Fruit fly (Drosophila melanogaster) whole organism, embryonic: ENCODE measurements around the gene Atg14.

Experiments used
- CG1024 ChIP-seq: fragments of 200-800 bp; sonication (Bioruptor generic); IDR thresholded peaks from 2 replicates; pipeline ENCODE4 v1.3.6; 2022; ENCODE audit warnings: missing biosample characterization, missing genetic modification characterization
- CG10979 ChIP-seq: fragments of 200-800 bp; sonication (Bioruptor generic); optimal IDR thresholded peaks from 2 replicates; lab custom pipeline; 2018; ENCODE audit warnings: missing biosample characterization, mild to moderate bottlenecking, missing genetic modification characterization, moderate library complexity
- CG12299 ChIP-seq: fragments of 200-800 bp; sonication (Bioruptor generic); optimal IDR thresholded peaks from 2 replicates; lab custom pipeline; 2018; ENCODE audit warnings: missing biosample characterization, mild to moderate bottlenecking, missing genetic modification characterization
- CG12942 ChIP-seq: fragments of 200-800 bp; sonication (Bioruptor generic); optimal IDR thresholded peaks from 3 replicates; lab custom pipeline; 2016; ENCODE audit warnings: missing biosample characterization, missing genetic modification characterization
- CG13287 ChIP-seq: fragments of 200-800 bp; sonication (Bioruptor generic); IDR thresholded peaks from 2 replicates; pipeline ENCODE4 v1.3.6; 2022; ENCODE audit warnings: missing biosample characterization, missing genetic modification characterization; ENCODE audit not compliant: partially characterized antibody
- CG14860 ChIP-seq: fragments of 200-800 bp; sonication (Bioruptor generic); IDR thresholded peaks from 3 replicates; pipeline ENCODE4 v1.3.6; 2022; ENCODE audit warnings: missing biosample characterization, missing genetic modification characterization; ENCODE audit not compliant: partially characterized antibody
- CG3065 ChIP-seq: fragments of 200-800 bp; sonication (Bioruptor generic); optimal IDR thresholded peaks from 2 replicates; lab custom pipeline; 2016; ENCODE audit warnings: missing biosample characterization, missing genetic modification characterization
- CG31365 ChIP-seq: fragments of 200-800 bp; sonication (Bioruptor generic); optimal IDR thresholded peaks from 2 replicates; lab custom pipeline; 2018; ENCODE audit warnings: missing biosample characterization, mild to moderate bottlenecking, missing genetic modification characterization
- CG3281 ChIP-seq: fragments of 200-800 bp; sonication (Bioruptor generic); optimal IDR thresholded peaks from 3 replicates; lab custom pipeline; 2017; ENCODE audit warnings: missing biosample characterization, mild to moderate bottlenecking, missing genetic modification characterization
- CG6654 ChIP-seq: fragments of 200-800 bp; sonication (Bioruptor generic); optimal IDR thresholded peaks from 2 replicates; lab custom pipeline; 2017; ENCODE audit warnings: missing biosample characterization, mild to moderate bottlenecking, missing genetic modification characterization
- CG6813 ChIP-seq: fragments of 200-800 bp; sonication (Bioruptor generic); optimal IDR thresholded peaks from 2 replicates; lab custom pipeline; 2017; ENCODE audit warnings: missing biosample characterization, missing genetic modification characterization, mild to moderate bottlenecking, moderate library complexity, missing genetic modification reagents
- CG6854 ChIP-seq: fragments of 200-800 bp; sonication (Bioruptor generic); optimal IDR thresholded peaks from 3 replicates; lab custom pipeline; 2017; ENCODE audit warnings: missing biosample characterization, mild to moderate bottlenecking, missing genetic modification characterization
- CG8089 ChIP-seq: fragments of 200-800 bp; sonication (Bioruptor generic); optimal IDR thresholded peaks from 3 replicates; lab custom pipeline; 2016; ENCODE audit warnings: missing biosample characterization, missing genetic modification characterization
- CG8290 ChIP-seq, 3 experiments: fragments of 200-800 bp; sonication (Bioruptor generic); optimal IDR thresholded peaks; 2 replicates each; lab custom pipeline; 2016 to 2019; ENCODE audit warnings: missing biosample characterization in 3 of 3, missing genetic modification characterization in 3 of 3, mild to moderate bottlenecking in 2 of 3, moderate library complexity in 1 of 3
- CG9609 ChIP-seq: fragments of 200-800 bp; sonication (Bioruptor generic); optimal IDR thresholded peaks from 3 replicates; lab custom pipeline; 2016; ENCODE audit warnings: missing biosample characterization, missing genetic modification characterization
- CTCF ChIP-seq: fragments of 200-800 bp; sonication (Bioruptor generic); optimal IDR thresholded peaks from 2 replicates; lab custom pipeline; 2017; ENCODE audit warnings: missing biosample characterization, mild to moderate bottlenecking, missing genetic modification characterization, moderate library complexity
- CoRest ChIP-seq: fragments of 200-800 bp; sonication (Bioruptor generic); optimal IDR thresholded peaks from 3 replicates; lab custom pipeline; 2018; ENCODE audit warnings: missing biosample characterization, mild to moderate bottlenecking, missing genetic modification characterization, moderate library complexity
- D ChIP-seq, 2 experiments: fragments of 200-800 bp in 1 of 2; fragments of >200 bp in 1 of 2; sonication (Bioruptor generic) in 1 of 2; optimal IDR thresholded peaks; 2 replicates in 1 of 2; 3 replicates in 1 of 2; lab custom pipeline; 2017; ENCODE audit warnings: mild to moderate bottlenecking in 1 of 2, missing biosample characterization in 1 of 2, missing genetic modification characterization in 1 of 2, missing genetic modification reagents in 1 of 2
- Dek ChIP-seq: fragments of 200-800 bp; sonication (Bioruptor generic); optimal IDR thresholded peaks from 3 replicates; lab custom pipeline; 2019; ENCODE audit warnings: missing biosample characterization, mild to moderate bottlenecking, missing genetic modification characterization, moderate library complexity
- HHEX ChIP-seq: fragments of 200-800 bp; sonication (Bioruptor generic); optimal IDR thresholded peaks from 3 replicates; lab custom pipeline; 2017; ENCODE audit warnings: missing biosample characterization, mild to moderate bottlenecking, missing genetic modification characterization, missing genetic modification reagents
- HLH4C ChIP-seq: fragments of 200-800 bp; sonication (Bioruptor generic); IDR thresholded peaks from 3 replicates; pipeline ENCODE4 v1.3.6; 2022; ENCODE audit warnings: missing biosample characterization, missing genetic modification characterization; ENCODE audit not compliant: partially characterized antibody
- Hr51 ChIP-seq, 2 experiments: fragments of 200-800 bp; sonication (Bioruptor generic); optimal IDR thresholded peaks; 2 replicates in 1 of 2; 3 replicates in 1 of 2; lab custom pipeline; 2016 to 2018; ENCODE audit warnings: missing biosample characterization in 2 of 2, missing genetic modification characterization in 2 of 2, mild to moderate bottlenecking in 1 of 2, moderate library complexity in 1 of 2
- Max ChIP-seq: fragments of 200-800 bp; sonication (Bioruptor generic); optimal IDR thresholded peaks from 2 replicates; lab custom pipeline; 2016; ENCODE audit warnings: missing biosample characterization, mild to moderate bottlenecking, missing genetic modification characterization
- NC2α ChIP-seq: fragments of 200-800 bp; sonication (Bioruptor generic); optimal IDR thresholded peaks from 2 replicates; lab custom pipeline; 2016; ENCODE audit warnings: missing biosample characterization, missing genetic modification characterization
- NK7.1 ChIP-seq: fragments of 200-800 bp; sonication (Bioruptor generic); optimal IDR thresholded peaks from 3 replicates; lab custom pipeline; 2016; ENCODE audit warnings: missing biosample characterization, missing genetic modification characterization
- Oaz ChIP-seq: fragments of 200-800 bp; sonication (Bioruptor generic); IDR thresholded peaks from 2 replicates; pipeline ENCODE4 v1.3.6; 2022; ENCODE audit warnings: missing biosample characterization, missing genetic modification characterization
- Ptx1 ChIP-seq: fragments of 200-800 bp; sonication (Bioruptor generic); IDR thresholded peaks from 2 replicates; pipeline ENCODE4 v1.3.6; 2022; ENCODE audit warnings: missing biosample characterization, missing genetic modification characterization
- Rfx ChIP-seq: fragments of 200-800 bp; sonication (Bioruptor generic); IDR thresholded peaks from 2 replicates; pipeline ENCODE4 v1.3.6; 2022; ENCODE audit warnings: missing biosample characterization, missing genetic modification characterization
- Six4 ChIP-seq: fragments of 200-800 bp; sonication (Bioruptor generic); optimal IDR thresholded peaks from 2 replicates; lab custom pipeline; 2016; ENCODE audit warnings: missing biosample characterization, missing genetic modification characterization
- ara ChIP-seq: fragments of 200-800 bp; sonication (Bioruptor generic); IDR thresholded peaks from 2 replicates; pipeline ENCODE4 v1.3.6; 2022; ENCODE audit warnings: missing biosample characterization, missing genetic modification characterization
- ato ChIP-seq: fragments of 200-800 bp; sonication (Bioruptor generic); IDR thresholded peaks from 2 replicates; pipeline ENCODE4 v1.3.6; 2022; ENCODE audit warnings: missing biosample characterization, missing genetic modification characterization; ENCODE audit not compliant: partially characterized antibody
- btn ChIP-seq: fragments of 200-800 bp; sonication (Bioruptor generic); optimal IDR thresholded peaks from 2 replicates; lab custom pipeline; 2016; ENCODE audit warnings: missing biosample characterization, missing genetic modification characterization
- dimm ChIP-seq: fragments of 200-800 bp; sonication (Bioruptor generic); IDR thresholded peaks from 2 replicates; pipeline ENCODE4 v1.3.6; 2022; ENCODE audit warnings: missing biosample characterization, missing genetic modification characterization
- dysf ChIP-seq: fragments of 200-800 bp; sonication (Bioruptor generic); IDR thresholded peaks from 3 replicates; pipeline ENCODE4 v1.3.6; 2022; ENCODE audit warnings: missing biosample characterization, missing genetic modification characterization
- gfzf ChIP-seq: fragments of 200-800 bp; sonication (Bioruptor generic); optimal IDR thresholded peaks from 2 replicates; lab custom pipeline; 2016; ENCODE audit warnings: missing biosample characterization, mild to moderate bottlenecking, missing genetic modification characterization, moderate library complexity
- grn ChIP-seq: fragments of 200-800 bp; sonication (Bioruptor generic); optimal IDR thresholded peaks from 3 replicates; lab custom pipeline; 2017; ENCODE audit warnings: missing biosample characterization, missing genetic modification characterization
- lbe ChIP-seq: fragments of 200-800 bp; sonication (Bioruptor generic); optimal IDR thresholded peaks from 2 replicates; lab custom pipeline; 2016; ENCODE audit warnings: missing biosample characterization, mild to moderate bottlenecking, missing genetic modification characterization
- nerfin-1 ChIP-seq: fragments of 200-800 bp; sonication (Bioruptor generic); optimal IDR thresholded peaks from 3 replicates; lab custom pipeline; 2019; ENCODE audit warnings: missing biosample characterization, mild to moderate bottlenecking, missing genetic modification characterization, moderate library complexity
- nmo ChIP-seq: fragments of 200-800 bp; sonication (Bioruptor generic); optimal IDR thresholded peaks from 2 replicates; lab custom pipeline; 2018; ENCODE audit warnings: missing biosample characterization, mild to moderate bottlenecking, missing genetic modification characterization, moderate library complexity
- otp ChIP-seq: fragments of 200-800 bp; sonication (Bioruptor generic); IDR thresholded peaks from 3 replicates; pipeline ENCODE4, ENCODE4 v1.3.6; 2022; ENCODE audit warnings: missing biosample characterization, missing genetic modification characterization
- pho ChIP-seq: fragments of 200-800 bp; sonication (Bioruptor generic); optimal IDR thresholded peaks from 2 replicates; lab custom pipeline; 2016; ENCODE audit warnings: missing biosample characterization, missing genetic modification characterization
- pnt ChIP-seq: fragments of 200-800 bp; sonication (Bioruptor generic); optimal IDR thresholded peaks from 3 replicates; lab custom pipeline; 2016; ENCODE audit warnings: missing biosample characterization, missing genetic modification characterization
- prd ChIP-seq, 3 experiments: fragments of >200 bp in 2 of 3; fragments of 200-800 bp in 1 of 3; sonication (Bioruptor generic) in 1 of 3; optimal IDR thresholded peaks in 2 of 3; IDR thresholded peaks in 1 of 3; 2 replicates in 2 of 3; 3 replicates in 1 of 3; pipeline versions ENCODE4 v1.3.6 to Lab custom; 2017 to 2022; ENCODE audit warnings: missing biosample characterization in 1 of 3, missing genetic modification characterization in 1 of 3
- sd ChIP-seq: fragments of 200-800 bp; sonication (Bioruptor generic); optimal IDR thresholded peaks from 3 replicates; lab custom pipeline; 2018; ENCODE audit warnings: missing biosample characterization, mild to moderate bottlenecking, missing genetic modification characterization, moderate library complexity
- sr ChIP-seq: fragments of 200-800 bp; sonication (Bioruptor generic); IDR thresholded peaks from 3 replicates; pipeline ENCODE4 v1.3.6; 2022; ENCODE audit warnings: missing biosample characterization, missing genetic modification characterization
- stc ChIP-seq: fragments of 200-800 bp; sonication (Bioruptor generic); IDR thresholded peaks from 2 replicates; pipeline ENCODE4 v1.3.6; 2022; ENCODE audit warnings: missing biosample characterization, missing genetic modification characterization
- stwl ChIP-seq: fragments of 200-800 bp; sonication (Bioruptor generic); optimal IDR thresholded peaks from 3 replicates; lab custom pipeline; 2018; ENCODE audit warnings: missing biosample characterization, mild to moderate bottlenecking, missing genetic modification characterization, moderate library complexity
- vfl ChIP-seq: fragments of 200-800 bp; sonication (Bioruptor generic); optimal IDR thresholded peaks from 2 replicates; lab custom pipeline; 2016; ENCODE audit warnings: missing biosample characterization, missing genetic modification characterization

The Atg14 gene

dm6 chr3R:29075631-29076398 lies 40.4 kb upstream of the Atg14 start (continued):
- TF ChIP-seq prd (optimal IDR thresholded peaks at IDR 0.05; lab: Kevin White, UChicago), result no peak
- TF ChIP-seq prd (GFP tag; IDR thresholded peaks at IDR 0.05; lab: Robert Waterston, UW), result 0 out of 3 replicates have a peak, but pooled peaks have one; percentile 23
- no peak for TF ChIP-seq Max (GFP tag; lab: Kevin White, UChicago)
- no peak for TF ChIP-seq ara (GFP tag; lab: Robert Waterston, UW)
- no peak for TF ChIP-seq HHEX (GFP tag; lab: Kevin White, UChicago)
- no peak for TF ChIP-seq grn (GFP tag; lab: Kevin White, UChicago)
- no peak for TF ChIP-seq nerfin-1 (tag; lab: Kevin White, UChicago)
- no peak for TF ChIP-seq CG3065
- TF ChIP-seq CG12299 (tag; lab: Kevin White, UChicago), result no peak
- peak; percentile 29; the same call in 1 of the 2 replicates for TF ChIP-seq Rfx (GFP tag; lab: Robert Waterston, UW)
- no peak for TF ChIP-seq CG8290 (GFP tag; optimal IDR thresholded peaks at IDR 0.05; lab: Kevin White, UChicago)
- peak in 1 of 2 experiments; percentile 9 for TF ChIP-seq CG8290 (tag; optimal IDR thresholded peaks at IDR 0.05; lab: Kevin White, UChicago)
- peak; percentile 24 for TF ChIP-seq CG3281 (GFP tag; lab: Kevin White, UChicago)
- peak; percentile 12 for TF ChIP-seq sd (tag; lab: Kevin White, UChicago)
- TF ChIP-seq sr (GFP tag; lab: Robert Waterston, UW), result no peak
- TF ChIP-seq nmo (GFP tag; lab: Kevin White, UChicago), result no peak
- no peak for TF ChIP-seq btn (GFP tag; lab: Kevin White, UChicago)
- TF ChIP-seq CG10979 (tag; lab: Kevin White, UChicago), result no peak
- no peak for TF ChIP-seq Oaz (GFP tag; lab: Robert Waterston, UW)
- TF ChIP-seq Ptx1 (GFP tag; lab: Robert Waterston, UW), result 0 out of 2 replicates have a peak, but pooled peaks have one; percentile 9
- no peak for TF ChIP-seq vfl (GFP tag; lab: Kevin White, UChicago)
- TF ChIP-seq CG6654 (GFP tag; lab: Kevin White, UChicago), result no peak
- TF ChIP-seq gfzf, result no peak
- TF ChIP-seq CTCF (GFP tag; lab: Kevin White, UChicago), result no peak
- peak; percentile 45 for TF ChIP-seq stc (GFP tag; lab: Robert Waterston, UW)
- TF ChIP-seq CG9609 (GFP tag; lab: Kevin White, UChicago), result no peak
- no peak for TF ChIP-seq stwl (tag; lab: Kevin White, UChicago)
- no peak for TF ChIP-seq CG6813 (GFP tag; lab: Kevin White, UChicago)
- no peak for TF ChIP-seq Six4 (GFP tag; lab: Kevin White, UChicago)
- TF ChIP-seq CG8089 (GFP tag; lab: Kevin White, UChicago), result no peak
- TF ChIP-seq otp (GFP tag; lab: Robert Waterston, UW), result no peak
- no peak for TF ChIP-seq ato (GFP tag; lab: Robert Waterston, UW)
- no peak for TF ChIP-seq Dek (tag; lab: Kevin White, UChicago)
- TF ChIP-seq NC2α (GFP tag; lab: Kevin White, UChicago), result no peak
- peak in 1 of 2 experiments; percentile 3 for TF ChIP-seq Hr51 (GFP tag; optimal IDR thresholded peaks at IDR 0.05; lab: Kevin White, UChicago)
- no peak for TF ChIP-seq CG1024 (GFP tag; lab: Robert Waterston, UW)
- no peak for TF ChIP-seq CG14860 (GFP tag; lab: Robert Waterston, UW)
- TF ChIP-seq pnt (GFP tag; lab: Kevin White, UChicago), result no peak
- no peak for TF ChIP-seq dimm (GFP tag; lab: Robert Waterston, UW)
- no peak for TF ChIP-seq CG6854 (GFP tag; lab: Kevin White, UChicago)
- no peak for TF ChIP-seq CoRest (tag; lab: Kevin White, UChicago)
- TF ChIP-seq CG13287, result no peak
- TF ChIP-seq NK7.1, result no peak
- TF ChIP-seq pho, result no peak
- peak; percentile 9 for TF ChIP-seq lbe (GFP tag; lab: Kevin White, UChicago)
- TF ChIP-seq dysf (GFP tag; lab: Robert Waterston, UW), result no peak
- no peak for TF ChIP-seq CG31365 (tag; lab: Kevin White, UChicago)
- no peak for TF ChIP-seq HLH4C
- no peak for TF ChIP-seq D (optimal IDR thresholded peaks at IDR 0.05; lab: Kevin White, UChicago)
- TF ChIP-seq D (GFP tag; optimal IDR thresholded peaks at IDR 0.05; lab: Kevin White, UChicago), result no peak
- TF ChIP-seq CG12942, result peak; percentile 4
